Fruit fly (Drosophila melanogaster) whole organism, embryonic: ENCODE results near the gene Ldsdh1.

Source experiments
- ATbp ChIP-seq: fragments of 200-800 bp; sonication (Bioruptor generic); optimal IDR thresholded peaks from 2 replicates; lab custom pipeline; 2017; ENCODE audit warnings: missing biosample characterization, mild to moderate bottlenecking, missing genetic modification characterization, missing genetic modification reagents
- B-H2 ChIP-seq: fragments of 200-800 bp; sonication (Bioruptor generic); optimal IDR thresholded peaks from 2 replicates; lab custom pipeline; 2018; ENCODE audit warnings: missing biosample characterization, mild to moderate bottlenecking, missing genetic modification characterization
- C15 ChIP-seq: fragments of 200-800 bp; sonication (Bioruptor generic); IDR thresholded peaks from 3 replicates; pipeline ENCODE4 v1.3.6; 2022; ENCODE audit warnings: missing biosample characterization, missing genetic modification characterization
- CG10979 ChIP-seq: fragments of 200-800 bp; sonication (Bioruptor generic); optimal IDR thresholded peaks from 2 replicates; lab custom pipeline; 2018; ENCODE audit warnings: missing biosample characterization, mild to moderate bottlenecking, missing genetic modification characterization, moderate library complexity
- CG12155 ChIP-seq: fragments of 200-800 bp; sonication (Bioruptor generic); optimal IDR thresholded peaks from 3 replicates; lab custom pipeline; 2016; ENCODE audit warnings: missing biosample characterization, missing genetic modification characterization
- CG14014 ChIP-seq: fragments of 200-800 bp; sonication (Bioruptor generic); IDR thresholded peaks from 2 replicates; pipeline ENCODE4 v1.3.6; 2022; ENCODE audit warnings: missing biosample characterization, missing genetic modification characterization
- CG14860 ChIP-seq: fragments of 200-800 bp; sonication (Bioruptor generic); IDR thresholded peaks from 3 replicates; pipeline ENCODE4 v1.3.6; 2022; ENCODE audit warnings: missing biosample characterization, missing genetic modification characterization; ENCODE audit not compliant: partially characterized antibody
- CG15269 ChIP-seq: fragments of 200-800 bp; sonication (Bioruptor generic); optimal IDR thresholded peaks from 2 replicates; lab custom pipeline; 2018; ENCODE audit warnings: missing biosample characterization, mild to moderate bottlenecking, missing genetic modification characterization, moderate library complexity
- CG17359 ChIP-seq: fragments of 200-800 bp; sonication (Bioruptor generic); optimal IDR thresholded peaks from 3 replicates; lab custom pipeline; 2018; ENCODE audit warnings: missing biosample characterization, mild to moderate bottlenecking, missing genetic modification characterization, moderate library complexity
- CG17802 ChIP-seq: fragments of 200-800 bp; sonication (Bioruptor generic); optimal IDR thresholded peaks from 2 replicates; lab custom pipeline; 2018; ENCODE audit warnings: missing biosample characterization, mild to moderate bottlenecking, missing genetic modification characterization, moderate library complexity
- CG2202 ChIP-seq: fragments of 200-800 bp; sonication (Bioruptor generic); optimal IDR thresholded peaks from 2 replicates; lab custom pipeline; 2018; ENCODE audit warnings: missing biosample characterization, mild to moderate bottlenecking, missing genetic modification characterization
- CG30020 ChIP-seq: fragments of 200-800 bp; optimal IDR thresholded peaks from 2 replicates; lab custom pipeline; 2019; ENCODE audit warnings: missing biosample characterization, mild to moderate bottlenecking, missing genetic modification characterization, moderate library complexity
- CG30403 ChIP-seq: fragments of 200-800 bp; sonication (Bioruptor generic); optimal IDR thresholded peaks from 3 replicates; lab custom pipeline; 2016; ENCODE audit warnings: missing biosample characterization, missing genetic modification characterization
- CG31224 ChIP-seq: fragments of 200-800 bp; sonication (Bioruptor generic); IDR thresholded peaks from 2 replicates; pipeline ENCODE4 v1.3.6; 2022; ENCODE audit warnings: missing biosample characterization, missing genetic modification characterization
- CG31365 ChIP-seq: fragments of 200-800 bp; sonication (Bioruptor generic); optimal IDR thresholded peaks from 2 replicates; lab custom pipeline; 2018; ENCODE audit warnings: missing biosample characterization, mild to moderate bottlenecking, missing genetic modification characterization
- CG31441 ChIP-seq: fragments of 200-800 bp; sonication (Bioruptor generic); IDR thresholded peaks from 2 replicates; pipeline ENCODE4 v1.3.6; 2022; ENCODE audit warnings: missing biosample characterization, missing genetic modification characterization
- CG4730 ChIP-seq: fragments of 200-800 bp; sonication (Bioruptor generic); IDR thresholded peaks from 2 replicates; pipeline ENCODE4 v1.3.6; 2022; ENCODE audit warnings: missing biosample characterization, missing genetic modification characterization
- CG4854 ChIP-seq: fragments of 200-800 bp; sonication (Bioruptor generic); optimal IDR thresholded peaks from 2 replicates; lab custom pipeline; 2016; ENCODE audit warnings: missing biosample characterization, missing genetic modification characterization, inconsistent platforms
- CG7556 ChIP-seq: fragments of 200-800 bp; sonication (Bioruptor generic); optimal IDR thresholded peaks from 2 replicates; lab custom pipeline; 2017; ENCODE audit warnings: missing biosample characterization, mild to moderate bottlenecking, missing genetic modification characterization
- CG8089 ChIP-seq: fragments of 200-800 bp; sonication (Bioruptor generic); optimal IDR thresholded peaks from 3 replicates; lab custom pipeline; 2016; ENCODE audit warnings: missing biosample characterization, missing genetic modification characterization
- CG8388 ChIP-seq: fragments of 200-800 bp; sonication (Bioruptor generic); optimal IDR thresholded peaks from 2 replicates; lab custom pipeline; 2019; ENCODE audit warnings: missing biosample characterization, mild to moderate bottlenecking, missing genetic modification characterization, moderate library complexity
- CG8765 ChIP-seq: fragments of 200-800 bp; sonication (Bioruptor generic); IDR thresholded peaks from 2 replicates; pipeline ENCODE4 v1.3.6; 2022; ENCODE audit warnings: missing biosample characterization, missing genetic modification characterization
- CG9215 ChIP-seq: fragments of 200-800 bp; sonication (Bioruptor generic); IDR thresholded peaks from 2 replicates; pipeline ENCODE4 v1.3.6; 2022; ENCODE audit warnings: missing biosample characterization, missing genetic modification characterization
- CG9876 ChIP-seq: fragments of 200-800 bp; sonication (Bioruptor generic); optimal IDR thresholded peaks from 2 replicates; lab custom pipeline; 2016; ENCODE audit warnings: missing biosample characterization, missing genetic modification characterization
- H2.0 ChIP-seq: fragments of 200-800 bp; sonication (Bioruptor generic); IDR thresholded peaks from 2 replicates; pipeline ENCODE4 v1.3.6; 2022; ENCODE audit warnings: missing biosample characterization, missing genetic modification characterization
- Hey ChIP-seq: fragments of 200-800 bp; sonication (Bioruptor generic); optimal IDR thresholded peaks from 3 replicates; lab custom pipeline; 2018; ENCODE audit warnings: missing biosample characterization, mild to moderate bottlenecking, missing genetic modification characterization
- Lpt ChIP-seq: fragments of >200 bp; optimal IDR thresholded peaks from 2 replicates; lab custom pipeline; 2018; ENCODE audit warnings: missing biosample characterization, missing genetic modification characterization
- Med ChIP-seq: fragments of 200-800 bp; sonication (Bioruptor generic); peaks from one replicate; lab custom pipeline; 2016; ENCODE audit warnings: missing biosample characterization, missing genetic modification characterization, mild to moderate bottlenecking, inconsistent platforms, moderate library complexity
- Neu2 ChIP-seq: fragments of 200-800 bp; sonication (Bioruptor generic); optimal IDR thresholded peaks from 3 replicates; lab custom pipeline; 2016; ENCODE audit warnings: missing biosample characterization, missing genetic modification characterization, borderline replicate concordance
- Sox100B ChIP-seq: fragments of 200-800 bp; sonication (Bioruptor generic); optimal IDR thresholded peaks from 3 replicates; lab custom pipeline; 2018; ENCODE audit warnings: missing biosample characterization, mild to moderate bottlenecking, missing genetic modification characterization
- ac ChIP-seq: fragments of 200-800 bp; sonication (Bioruptor generic); optimal IDR thresholded peaks from 3 replicates; lab custom pipeline; 2017; ENCODE audit warnings: missing biosample characterization, mild to moderate bottlenecking, missing genetic modification characterization
- az2 ChIP-seq: fragments of 200-800 bp; sonication (Bioruptor generic); optimal IDR thresholded peaks from 3 replicates; lab custom pipeline; 2016; ENCODE audit warnings: missing biosample characterization, missing genetic modification characterization
- disco-r ChIP-seq: fragments of 200-800 bp; sonication (Bioruptor generic); optimal IDR thresholded peaks from 2 replicates; lab custom pipeline; 2016; ENCODE audit warnings: missing biosample characterization, missing genetic modification characterization
- fu2 ChIP-seq: fragments of 200-800 bp; sonication (Bioruptor generic); optimal IDR thresholded peaks from 2 replicates; lab custom pipeline; 2016; ENCODE audit warnings: missing biosample characterization, missing genetic modification characterization
- gce ChIP-seq: fragments of 200-800 bp; sonication (Bioruptor generic); IDR thresholded peaks from 3 replicates; pipeline ENCODE4 v1.3.6; 2022; ENCODE audit warnings: missing biosample characterization, missing genetic modification characterization
- gcm2 ChIP-seq: fragments of 200-800 bp; sonication (Bioruptor generic); optimal IDR thresholded peaks from 2 replicates; lab custom pipeline; 2016; ENCODE audit warnings: missing biosample characterization, missing genetic modification characterization
- gt ChIP-seq: fragments of 200-800 bp; sonication (Bioruptor generic); IDR thresholded peaks from 2 replicates; pipeline ENCODE4 v1.3.6; 2022; ENCODE audit warnings: missing biosample characterization, missing genetic modification characterization
- ham ChIP-seq: fragments of 200-800 bp; sonication (Bioruptor generic); IDR thresholded peaks from 2 replicates; pipeline ENCODE4 v1.3.6; 2022; ENCODE audit warnings: missing biosample characterization, missing genetic modification characterization
- ken ChIP-seq: fragments of 200-800 bp; sonication (Bioruptor generic); IDR thresholded peaks from 3 replicates; pipeline ENCODE4 v1.3.6; 2022; ENCODE audit warnings: missing biosample characterization, missing genetic modification characterization
- lab ChIP-seq: fragments of 200-800 bp; sonication (Bioruptor generic); optimal IDR thresholded peaks from 3 replicates; lab custom pipeline; 2017; ENCODE audit warnings: missing biosample characterization, missing genetic modification characterization, mild to moderate bottlenecking, moderate library complexity, missing genetic modification reagents
- mam ChIP-seq: fragments of 200-800 bp; sonication (Bioruptor generic); optimal IDR thresholded peaks from 3 replicates; lab custom pipeline; 2016; ENCODE audit warnings: missing biosample characterization, missing genetic modification characterization
- org-1 ChIP-seq: fragments of 200-800 bp; sonication (Bioruptor generic); optimal IDR thresholded peaks from 2 replicates; lab custom pipeline; 2017; ENCODE audit warnings: missing biosample characterization, missing genetic modification characterization
- pita ChIP-seq: fragments of 200-800 bp; sonication (Bioruptor generic); optimal IDR thresholded peaks from 2 replicates; lab custom pipeline; 2017; ENCODE audit warnings: missing biosample characterization, mild to moderate bottlenecking, missing genetic modification characterization
- psq ChIP-seq: fragments of 200-800 bp; sonication (Bioruptor generic); optimal IDR thresholded peaks from 2 replicates; lab custom pipeline; 2017; ENCODE audit warnings: missing biosample characterization, missing genetic modification characterization
- sens-2 ChIP-seq: fragments of 200-800 bp; sonication (Bioruptor generic); IDR thresholded peaks from 2 replicates; pipeline ENCODE4 v1.3.6; 2022; ENCODE audit warnings: missing biosample characterization, missing genetic modification characterization
- sna ChIP-seq: fragments of 200-800 bp; sonication (Bioruptor generic); IDR thresholded peaks from 2 replicates; pipeline ENCODE4 v1.3.6; 2022; ENCODE audit warnings: missing biosample characterization, missing genetic modification characterization; ENCODE audit not compliant: partially characterized antibody
- stc ChIP-seq: fragments of 200-800 bp; sonication (Bioruptor generic); IDR thresholded peaks from 2 replicates; pipeline ENCODE4 v1.3.6; 2022; ENCODE audit warnings: missing biosample characterization, missing genetic modification characterization
- tll ChIP-seq, 2 experiments: fragments of 200-800 bp in 1 of 2; fragments of >200 bp in 1 of 2; sonication (Bioruptor generic) in 1 of 2; optimal IDR thresholded peaks; 2 replicates each; lab custom pipeline; 2017 to 2019; ENCODE audit warnings: missing biosample characterization in 2 of 2, missing genetic modification characterization in 2 of 2, mild to moderate bottlenecking in 1 of 2, moderate library complexity in 1 of 2
- zen ChIP-seq: fragments of 200-800 bp; sonication (Bioruptor generic); optimal IDR thresholded peaks from 3 replicates; lab custom pipeline; 2018; ENCODE audit warnings: missing biosample characterization, mild to moderate bottlenecking, missing genetic modification characterization, moderate library complexity

The Ldsdh1 gene

dm6 chrX:8100026-8100825 lies 18.8 kb upstream of the Ldsdh1 start (continued):
- TF ChIP-seq CG14014 (GFP tag; lab: Robert Waterston, UW): peak; percentile 90
- TF ChIP-seq ac (GFP tag; lab: Kevin White, UChicago): no peak
- TF ChIP-seq sna (GFP tag; lab: Robert Waterston, UW): no peak
- TF ChIP-seq CG8089 (GFP tag; lab: Kevin White, UChicago): no peak
- peak; percentile 65 for TF ChIP-seq CG4854 (GFP tag; lab: Kevin White, UChicago)
- TF ChIP-seq gt (GFP tag; lab: Robert Waterston, UW): peak; percentile 38; the same call in 1 of the 2 replicates
- peak; percentile 85 for TF ChIP-seq CG10979
- peak; percentile 49 for TF ChIP-seq zen (tag; lab: Kevin White, UChicago)
- no peak for TF ChIP-seq Lpt (GFP tag; lab: Kevin White, UChicago)
- TF ChIP-seq CG30403 (GFP tag; lab: Kevin White, UChicago): peak; percentile 81
- peak; percentile 90 for TF ChIP-seq ken (GFP tag; lab: Robert Waterston, UW)
- peak; percentile 68 for TF ChIP-seq CG12155
- peak; percentile 70 for TF ChIP-seq org-1 (GFP tag; lab: Kevin White, UChicago)
- peak; percentile 87 for TF ChIP-seq CG15269 (tag; lab: Kevin White, UChicago)
- peak; percentile 86 for TF ChIP-seq gce (GFP tag; lab: Robert Waterston, UW)
- TF ChIP-seq Sox100B (GFP tag; lab: Kevin White, UChicago): peak; percentile 77
- TF ChIP-seq CG9876: no peak
- peak; percentile 47; the same call in 1 of the 2 replicates for TF ChIP-seq CG31224 (GFP tag; lab: Robert Waterston, UW)
- no peak for TF ChIP-seq Hey (tag; lab: Kevin White, UChicago)
- TF ChIP-seq C15 (GFP tag; lab: Robert Waterston, UW): peak; percentile 69; the same call in 1 of the 3 replicates
- TF ChIP-seq CG31441 (GFP tag; lab: Robert Waterston, UW): peak; percentile 87
- peak; percentile 64 for TF ChIP-seq sens-2 (GFP tag; lab: Robert Waterston, UW)
- TF ChIP-seq CG31365: peak; percentile 37
- no peak for TF ChIP-seq fu2
- peak; percentile 90 for TF ChIP-seq CG17359 (tag; lab: Kevin White, UChicago)
- TF ChIP-seq disco-r (GFP tag; lab: Kevin White, UChicago): no peak
- peak; percentile 46 for TF ChIP-seq psq (GFP tag; lab: Kevin White, UChicago)
- TF ChIP-seq CG30020 (tag; lab: Kevin White, UChicago): no peak
- no peak for TF ChIP-seq Neu2
- peak; percentile 4 for TF ChIP-seq gcm2 (GFP tag; lab: Kevin White, UChicago)
- TF ChIP-seq CG17802 (tag; lab: Kevin White, UChicago): peak; percentile 47
- peak; percentile 83 for TF ChIP-seq az2 (GFP tag; lab: Kevin White, UChicago)
- no peak for TF ChIP-seq tll (GFP tag; optimal IDR thresholded peaks at IDR 0.05; lab: Kevin White, UChicago)
- peak; percentile 89 for TF ChIP-seq CG7556
- peak; percentile 88 for TF ChIP-seq stc
- TF ChIP-seq CG8388 (GFP tag; lab: Kevin White, UChicago): peak; percentile 81
- peak; percentile 95 for TF ChIP-seq lab (GFP tag; lab: Kevin White, UChicago)
- TF ChIP-seq CG4730 (GFP tag; lab: Robert Waterston, UW): peak; percentile 80
- TF ChIP-seq CG2202 (tag; lab: Kevin White, UChicago): peak; percentile 60
- peak; percentile 89 for TF ChIP-seq Med
- peak; percentile 67 for TF ChIP-seq CG9215 (GFP tag; lab: Robert Waterston, UW)
- no peak for TF ChIP-seq pita (GFP tag; lab: Kevin White, UChicago)
- TF ChIP-seq CG14860: no peak
- peak; percentile 82 for TF ChIP-seq H2.0 (GFP tag; lab: Robert Waterston, UW)
- TF ChIP-seq ATbp: peak; percentile 90
- peak; percentile 70 for TF ChIP-seq mam (GFP tag; lab: Kevin White, UChicago)
- TF ChIP-seq CG8765 (GFP tag; lab: Robert Waterston, UW): no peak
- peak; percentile 31 for TF ChIP-seq B-H2 (GFP tag; lab: Kevin White, UChicago)
- TF ChIP-seq ham (GFP tag; lab: Robert Waterston, UW): 0 out of 2 replicates have a peak, but pooled peaks have one; percentile 41
